Worm (Caenorhabditis elegans) whole organism, mixed stage, embryonic: Measurements from ENCODE around the gene W02B3.4.

Experiments used
- M03D4.4 ChIP-seq: sonication (generic microtip); optimal IDR thresholded peaks from 2 replicates; lab custom pipeline; 2017; ENCODE audit warnings: mild to moderate bottlenecking, missing genetic modification characterization, missing compliant biosample characterization
- bed-3 ChIP-seq: fragments of 200-800 bp; sonication (Bioruptor generic); optimal IDR thresholded peaks from 3 replicates; lab custom pipeline; 2018; ENCODE audit warnings: mild to moderate bottlenecking, missing genetic modification characterization, moderate library complexity, missing compliant biosample characterization
- blmp-1 ChIP-seq: fragments of 150-350 bp; optimal IDR thresholded peaks from 2 replicates; lab custom pipeline; 2014; ENCODE audit warnings: missing biosample characterization, missing genetic modification characterization
- ceh-39 ChIP-seq: fragments of 150-350 bp; optimal IDR thresholded peaks from 2 replicates; lab custom pipeline; 2014; ENCODE audit warnings: missing biosample characterization, missing genetic modification characterization
- ceh-43 ChIP-seq: fragments of 200-800 bp; sonication (Bioruptor generic); optimal IDR thresholded peaks from 2 replicates; lab custom pipeline; 2018; ENCODE audit warnings: mild to moderate bottlenecking, missing genetic modification characterization, moderate library complexity, missing compliant biosample characterization
- ces-1 ChIP-seq: fragments of 150-350 bp; optimal IDR thresholded peaks from 2 replicates; lab custom pipeline; 2014; ENCODE audit warnings: missing biosample characterization, missing genetic modification reagents, missing genetic modification characterization
- cnd-1 ChIP-seq: fragments of 200-800 bp; sonication (Bioruptor generic); optimal IDR thresholded peaks from 2 replicates; lab custom pipeline; 2018; ENCODE audit warnings: mild to moderate bottlenecking, missing genetic modification characterization, missing compliant biosample characterization
- drap-1 ChIP-seq: fragments of 200-800 bp; sonication (Bioruptor generic); optimal IDR thresholded peaks from 3 replicates; lab custom pipeline; 2018; ENCODE audit warnings: mild to moderate bottlenecking, missing genetic modification characterization, missing compliant biosample characterization
- elt-1 ChIP-seq: sonication (generic microtip); optimal IDR thresholded peaks from 2 replicates; lab custom pipeline; 2017; ENCODE audit warnings: missing genetic modification characterization, mild to moderate bottlenecking, missing compliant biosample characterization, antibody characterized with exemption, moderate library complexity, borderline replicate concordance; ENCODE audit not compliant: insufficient read depth
- elt-3 ChIP-seq: fragments of 150-350 bp; optimal IDR thresholded peaks from 2 replicates; lab custom pipeline; 2014; ENCODE audit warnings: missing biosample characterization, missing genetic modification characterization
- flh-1 ChIP-seq: fragments of 200-800 bp; sonication (Bioruptor generic); optimal IDR thresholded peaks from 2 replicates; lab custom pipeline; 2018; ENCODE audit warnings: mild to moderate bottlenecking, missing genetic modification characterization, moderate library complexity, missing compliant biosample characterization
- ham-2 ChIP-seq: fragments of 200-800 bp; sonication (Bioruptor generic); optimal IDR thresholded peaks from 2 replicates; lab custom pipeline; 2018; ENCODE audit warnings: mild to moderate bottlenecking, missing genetic modification characterization, missing compliant biosample characterization
- hlh-1 ChIP-seq: fragments of 150-350 bp; optimal IDR thresholded peaks from 2 replicates; lab custom pipeline; 2014; ENCODE audit warnings: missing biosample characterization, missing genetic modification reagents, missing genetic modification characterization
- lin-13 ChIP-seq: fragments of 150-350 bp; optimal IDR thresholded peaks from 2 replicates; lab custom pipeline; 2014; ENCODE audit warnings: missing biosample characterization, missing genetic modification characterization
- lin-32 ChIP-seq: fragments of 200-800 bp; sonication (Bioruptor generic); optimal IDR thresholded peaks from 2 replicates; lab custom pipeline; 2018; ENCODE audit warnings: mild to moderate bottlenecking, missing genetic modification characterization, missing compliant biosample characterization
- lsy-2 ChIP-seq: fragments of 150-350 bp; optimal IDR thresholded peaks from 2 replicates; lab custom pipeline; 2014; ENCODE audit warnings: missing biosample characterization, missing genetic modification characterization
- mab-5 ChIP-seq: fragments of 150-350 bp; optimal IDR thresholded peaks from 2 replicates; lab custom pipeline; 2014; ENCODE audit warnings: missing biosample characterization, missing genetic modification characterization
- mep-1 ChIP-seq: fragments of 150-350 bp; optimal IDR thresholded peaks from 2 replicates; lab custom pipeline; 2017; ENCODE audit warnings: missing biosample characterization, missing genetic modification reagents, missing genetic modification characterization, inconsistent platforms
- mls-2 ChIP-seq: sonication (generic microtip); optimal IDR thresholded peaks from 2 replicates; lab custom pipeline; 2016; ENCODE audit warnings: mild to moderate bottlenecking, missing genetic modification characterization, moderate library complexity, missing compliant biosample characterization
- nhr-12 ChIP-seq: fragments of 150-350 bp; optimal IDR thresholded peaks from 2 replicates; lab custom pipeline; 2014; ENCODE audit warnings: missing biosample characterization, missing genetic modification characterization
- nhr-2 ChIP-seq: fragments of 150-350 bp; optimal IDR thresholded peaks from 2 replicates; lab custom pipeline; 2014; ENCODE audit warnings: missing biosample characterization, missing genetic modification characterization
- nhr-237 ChIP-seq: fragments of 150-350 bp; optimal IDR thresholded peaks from 2 replicates; lab custom pipeline; 2014; ENCODE audit warnings: missing biosample characterization, missing genetic modification characterization
- nhr-28 ChIP-seq: fragments of 150-350 bp; optimal IDR thresholded peaks from 2 replicates; lab custom pipeline; 2014; ENCODE audit warnings: missing biosample characterization, missing genetic modification characterization
- nhr-76 ChIP-seq: sonication (generic microtip); optimal IDR thresholded peaks from 2 replicates; lab custom pipeline; 2017; ENCODE audit warnings: missing biosample characterization, missing genetic modification characterization
- pha-4 ChIP-seq: fragments of 150-350 bp; optimal IDR thresholded peaks from 2 replicates; lab custom pipeline; 2018; ENCODE audit warnings: missing biosample characterization, missing genetic modification reagents, missing genetic modification characterization
- sem-2 ChIP-seq: fragments of 200-800 bp; sonication (Bioruptor generic); optimal IDR thresholded peaks from 2 replicates; lab custom pipeline; 2018; ENCODE audit warnings: mild to moderate bottlenecking, missing genetic modification characterization, missing compliant biosample characterization
- snpc-4 ChIP-seq: fragments of 150-350 bp; optimal IDR thresholded peaks from 2 replicates; lab custom pipeline; 2014; ENCODE audit warnings: missing biosample characterization, missing genetic modification characterization
- sptf-1 ChIP-seq: sonication (generic microtip); optimal IDR thresholded peaks from 2 replicates; lab custom pipeline; 2017; ENCODE audit warnings: mild to moderate bottlenecking, missing genetic modification characterization, moderate library complexity, missing compliant biosample characterization
- tbx-8 ChIP-seq: fragments of 200-800 bp; sonication (Bioruptor generic); optimal IDR thresholded peaks from 2 replicates; lab custom pipeline; 2018; ENCODE audit warnings: mild to moderate bottlenecking, missing genetic modification characterization, moderate library complexity, missing compliant biosample characterization
- unc-120 ChIP-seq: sonication (generic microtip); optimal IDR thresholded peaks from 2 replicates; lab custom pipeline; 2017; ENCODE audit warnings: missing genetic modification characterization, missing compliant biosample characterization; ENCODE audit not compliant: poor library complexity, severe bottlenecking
- unc-39 ChIP-seq: fragments of 150-350 bp; optimal IDR thresholded peaks from 2 replicates; lab custom pipeline; 2014; ENCODE audit warnings: missing biosample characterization, missing genetic modification characterization
- zip-8 ChIP-seq: fragments of 150-350 bp; optimal IDR thresholded peaks from 2 replicates; lab custom pipeline; 2014; ENCODE audit warnings: missing biosample characterization, missing genetic modification characterization
- ztf-11 ChIP-seq: fragments of 150-350 bp; optimal IDR thresholded peaks from 2 replicates; lab custom pipeline; 2014; ENCODE audit warnings: missing biosample characterization, missing genetic modification characterization

Gene W02B3.4

DNA sequence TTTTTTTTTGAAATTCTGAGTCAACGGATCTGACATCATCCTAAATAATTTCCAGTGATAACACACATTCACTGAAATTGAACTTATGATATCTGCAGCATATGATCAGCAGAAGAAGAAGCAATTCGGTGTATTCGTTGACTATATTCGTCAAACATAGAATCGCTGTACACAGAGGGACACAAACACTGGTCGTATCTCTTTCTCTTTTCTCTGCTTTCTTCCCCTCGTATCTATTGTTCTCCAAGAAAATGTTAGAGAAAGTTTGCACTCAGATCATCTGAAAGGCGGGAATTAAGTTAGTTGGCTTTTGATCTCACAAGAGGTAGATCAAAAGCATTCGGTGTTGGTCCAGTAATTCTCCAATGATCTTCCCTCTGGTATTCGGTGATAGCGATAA is 32.7 kb downstream of the W02B3.4 start:
- no peak for TF ChIP-seq nhr-12 (tag; lab: Kevin White, UChicago)
- no peak for TF ChIP-seq M03D4.4 (tag; lab: Kevin White, UChicago)
- TF ChIP-seq tbx-8 (GFP tag; lab: Kevin White, UChicago) = no peak
- TF ChIP-seq zip-8 = no peak
- TF ChIP-seq flh-1 (GFP tag; lab: Kevin White, UChicago) = no peak
- TF ChIP-seq cnd-1 (tag; lab: Kevin White, UChicago) = no peak
- TF ChIP-seq drap-1 (GFP tag; lab: Kevin White, UChicago) = no peak
- TF ChIP-seq nhr-2 (tag; lab: Kevin White, UChicago) = no peak
- TF ChIP-seq mls-2 (tag; lab: Kevin White, UChicago) = no peak
- no peak for TF ChIP-seq ham-2 (GFP tag; lab: Kevin White, UChicago)
- TF ChIP-seq blmp-1 (tag; lab: Kevin White, UChicago) = no peak
- TF ChIP-seq snpc-4 (tag; lab: Kevin White, UChicago) = no peak

- TF ChIP-seq elt-1 (tag; lab: Kevin White, UChicago) = no peak
Measured at ce11 chrIII:649935-650334, 33.3 kb downstream of the W02B3.4 start.

- TF ChIP-seq snpc-4 (tag; lab: Kevin White, UChicago) (no peak), ceh-39 (no peak), mep-1 (tag; lab: Kevin White, UChicago) (peak; percentile 14), flh-1 (GFP tag; lab: Kevin White, UChicago) (no peak), nhr-12 (tag; lab: Kevin White, UChicago) (no peak), nhr-2 (tag; lab: Kevin White, UChicago) (peak; percentile 1), ham-2 (GFP tag; lab: Kevin White, UChicago) (peak; percentile 92), unc-120 (tag; lab: Kevin White, UChicago) (peak; percentile 63), ceh-43 (GFP tag; lab: Kevin White, UChicago) (no peak), pha-4 (tag; lab: Kevin White, UChicago) (peak; percentile 53), ztf-11 (no peak), bed-3 (GFP tag; lab: Kevin White, UChicago) (no peak)
Measured at ce11 chrIII:647248-647647, 36.0 kb downstream of the W02B3.4 start.

DNA sequence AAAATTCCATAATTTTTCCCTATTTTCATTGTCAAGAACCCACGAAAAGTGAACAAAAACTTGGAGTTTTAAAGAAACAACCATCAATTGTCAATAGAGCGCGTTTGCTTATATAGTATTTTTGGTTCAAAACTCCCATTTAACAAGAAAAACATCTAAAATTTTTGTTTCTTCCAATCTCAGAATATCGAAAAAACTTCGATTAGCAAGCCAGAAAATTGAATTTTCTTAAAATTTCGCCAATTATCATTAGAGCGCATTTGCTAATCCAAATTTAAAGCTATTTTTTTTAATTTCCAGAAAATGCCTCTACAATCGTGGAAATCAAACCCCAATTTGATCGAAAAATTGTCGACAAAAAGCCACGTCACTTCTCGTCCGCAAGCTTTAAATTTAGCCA is 36.8 kb downstream of the W02B3.4 start, which contains the start of gene orai-1:
Gene orai-1, plus strand, starts transcription at position 301 of the 400 bp plus-strand sequence.
- peak; percentile 18 for TF ChIP-seq zip-8
- no peak for TF ChIP-seq ceh-43 (GFP tag; lab: Kevin White, UChicago)

ce11 chrIII:644660-645059 is 38.6 kb downstream of the W02B3.4 start:
- TF ChIP-seq ces-1 (GFP tag; lab: Kevin White, UChicago) = no peak
- TF ChIP-seq lin-13 (tag; lab: Kevin White, UChicago) = no peak

- TF ChIP-seq sem-2 (no peak), unc-39 (tag; lab: Kevin White, UChicago) (no peak), mep-1 (tag; lab: Kevin White, UChicago) (no peak), nhr-28 (tag; lab: Kevin White, UChicago) (no peak), ceh-43 (GFP tag; lab: Kevin White, UChicago) (no peak), bed-3 (GFP tag; lab: Kevin White, UChicago) (no peak), nhr-76 (no peak), cnd-1 (tag; lab: Kevin White, UChicago) (no peak), tbx-8 (GFP tag; lab: Kevin White, UChicago) (no peak), ham-2 (GFP tag; lab: Kevin White, UChicago) (no peak), zip-8 (no peak)
Measured at ce11 chrIII:641759-642158, 41.5 kb downstream of the W02B3.4 start, which contains the start of gene W06E11.1. W06E11.1 (plus strand) TSS chrIII:642059.

DNA sequence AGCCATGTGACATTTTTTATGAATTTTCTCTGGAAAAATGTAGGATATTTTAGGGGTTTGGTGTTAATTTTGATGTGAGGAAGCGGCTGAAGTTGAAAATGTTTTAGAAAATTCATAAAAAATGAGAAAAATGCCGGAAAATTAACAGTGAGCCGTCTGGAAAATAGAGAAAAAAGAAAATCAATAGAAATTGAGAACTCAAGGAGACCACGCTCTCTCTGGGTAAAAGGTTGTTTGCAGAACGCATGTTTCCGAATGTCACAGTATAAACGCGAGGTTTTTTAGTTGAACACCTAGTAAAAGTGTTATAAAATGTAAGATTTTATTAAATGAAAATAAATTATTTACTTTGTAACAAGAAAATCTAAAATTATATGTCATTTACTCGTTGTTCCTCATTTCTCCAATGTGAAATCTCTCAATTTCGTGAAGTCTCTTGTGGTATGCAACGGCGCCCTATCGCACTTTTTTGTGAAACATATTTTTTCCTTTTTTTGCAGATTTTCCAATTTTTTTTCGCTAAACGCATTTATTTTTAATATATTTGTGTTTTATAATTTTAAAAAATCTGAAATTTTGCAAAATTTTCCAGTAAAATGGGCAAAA is 42.9 kb downstream of the W02B3.4 start, which contains the start of the genes tag-266 and tag-267:
Gene tag-266, minus strand, starts transcription at position 29 of the 606 bp plus-strand sequence.
Gene tag-267, plus strand, starts transcription at position 593 of the 606 bp plus-strand sequence.
- TF ChIP-seq mep-1 (tag; lab: Kevin White, UChicago) (peak; percentile 63), ham-2 (GFP tag; lab: Kevin White, UChicago) (no peak), drap-1 (GFP tag; lab: Kevin White, UChicago) (peak; percentile 61), bed-3 (GFP tag; lab: Kevin White, UChicago) (peak; percentile 64), zip-8 (no peak), pha-4 (tag; lab: Kevin White, UChicago) (no peak), ztf-11 (no peak), tbx-8 (GFP tag; lab: Kevin White, UChicago) (peak; percentile 65), nhr-76 (no peak), lsy-2 (tag; lab: Kevin White, UChicago) (peak; percentile 70), hlh-1 (tag; lab: Kevin White, UChicago) (no peak), elt-3 (tag; lab: Kevin White, UChicago) (no peak), sptf-1 (tag; lab: Kevin White, UChicago) (peak; percentile 89), mab-5 (tag; lab: Kevin White, UChicago) (no peak), elt-1 (tag; lab: Kevin White, UChicago) (no peak), lin-13 (tag; lab: Kevin White, UChicago) (peak; percentile 41), nhr-2 (tag; lab: Kevin White, UChicago) (no peak), nhr-28 (tag; lab: Kevin White, UChicago) (no peak), lin-32 (GFP tag; lab: Kevin White, UChicago) (no peak), ceh-43 (GFP tag; lab: Kevin White, UChicago) (no peak), ceh-39 (peak; percentile 4), cnd-1 (tag; lab: Kevin White, UChicago) (peak; percentile 65), nhr-237 (tag; lab: Kevin White, UChicago) (peak; percentile 79), blmp-1 (tag; lab: Kevin White, UChicago) (no peak), mls-2 (tag; lab: Kevin White, UChicago) (peak; percentile 35), M03D4.4 (tag; lab: Kevin White, UChicago) (peak; percentile 64)
